Fruit fly (Drosophila melanogaster): ENCODE data around the gene t-cup.

- TF ChIP-seq CG17806 (tag; optimal IDR thresholded peaks at IDR 0.05) (no peak), CG8301 (tag; optimal IDR thresholded peaks at IDR 0.05) (no peak), CG32121 (GFP tag; IDR thresholded peaks at IDR 0.05) (no peak), CG10348 (GFP tag; IDR thresholded peaks at IDR 0.05) (no peak), CG15710 (tag; optimal IDR thresholded peaks at IDR 0.05) (no peak), gl (tag; optimal IDR thresholded peaks at IDR 0.05) (no peak), CG4496 (GFP tag; IDR thresholded peaks at IDR 0.05) (no peak), Snoo (tag; optimal IDR thresholded peaks at IDR 0.05) (no peak), EcR (GFP tag; optimal IDR thresholded peaks at IDR 0.05) (no peak), Pif1A (GFP tag; optimal IDR thresholded peaks at IDR 0.05) (no peak), CG14655 (GFP tag; optimal IDR thresholded peaks at IDR 0.05) (no peak), Ets98B (GFP tag; IDR thresholded peaks at IDR 0.05) (no peak), CG34367 (tag; optimal IDR thresholded peaks at IDR 0.05) (no peak), Pif1B (GFP tag; optimal IDR thresholded peaks at IDR 0.05) (no peak)
Observed at dm6 chr2L:12457715-12458114, 39.4 kb downstream of the t-cup start.
